Worm (Caenorhabditis elegans) whole organism, late embryonic: ENCODE measurements around the gene col-120.

Experiments
- C08G9.2 ChIP-seq: sonication (generic microtip); optimal IDR thresholded peaks from 2 replicates; lab custom pipeline; 2016; ENCODE audit warnings: mild to moderate bottlenecking, missing genetic modification characterization, moderate library complexity, missing compliant biosample characterization
- F13H6.1 ChIP-seq: sonication (generic microtip); optimal IDR thresholded peaks from 2 replicates; lab custom pipeline; 2016; ENCODE audit warnings: missing genetic modification characterization, missing compliant biosample characterization
- K02D7.2 ChIP-seq: sonication (generic microtip); optimal IDR thresholded peaks from 2 replicates; lab custom pipeline; 2017; ENCODE audit warnings: mild to moderate bottlenecking, missing genetic modification characterization, missing compliant biosample characterization
- K09A11.1 ChIP-seq: sonication (generic microtip); optimal IDR thresholded peaks from 2 replicates; lab custom pipeline; 2017; ENCODE audit warnings: antibody characterized with exemption, mild to moderate bottlenecking, missing genetic modification characterization, missing compliant biosample characterization; ENCODE audit not compliant: insufficient read depth
- T23F11.4 ChIP-seq: fragments of 200-800 bp; sonication (Bioruptor generic); optimal IDR thresholded peaks from 2 replicates; lab custom pipeline; 2018; ENCODE audit warnings: mild to moderate bottlenecking, missing genetic modification characterization, missing compliant biosample characterization
- Y22D7AL.16 ChIP-seq: sonication (generic microtip); optimal IDR thresholded peaks from 2 replicates; lab custom pipeline; 2016; ENCODE audit warnings: missing genetic modification characterization, missing compliant biosample characterization
- ceh-14 ChIP-seq: sonication (generic microtip); optimal IDR thresholded peaks from 2 replicates; lab custom pipeline; 2016; ENCODE audit warnings: missing genotype, missing genetic modification characterization, missing compliant biosample characterization
- ceh-19 ChIP-seq: fragments of 200-800 bp; sonication (Bioruptor generic); optimal IDR thresholded peaks from 2 replicates; lab custom pipeline; 2018; ENCODE audit warnings: mild to moderate bottlenecking, missing genetic modification characterization, missing compliant biosample characterization
- ceh-22 ChIP-seq: sonication (generic microtip); optimal IDR thresholded peaks from 2 replicates; lab custom pipeline; 2017; ENCODE audit warnings: missing biosample characterization, missing genetic modification characterization
- ceh-30 ChIP-seq: fragments of 150-350 bp; optimal IDR thresholded peaks from 2 replicates; lab custom pipeline; 2014; ENCODE audit warnings: missing biosample characterization, missing genetic modification characterization
- ceh-45 ChIP-seq: fragments of 200-800 bp; sonication (Bioruptor generic); IDR thresholded peaks from 2 replicates; pipeline ENCODE4 v1.3.6; 2022; ENCODE audit warnings: missing genetic modification reagents, missing genetic modification characterization, missing compliant biosample characterization
- ceh-6 ChIP-seq: fragments of 200-800 bp; sonication (Bioruptor generic); optimal IDR thresholded peaks from 2 replicates; lab custom pipeline; 2018; ENCODE audit warnings: mild to moderate bottlenecking, missing genetic modification characterization, missing compliant biosample characterization
- ceh-9 ChIP-seq: sonication (generic microtip); optimal IDR thresholded peaks from 2 replicates; lab custom pipeline; 2016; ENCODE audit warnings: mild to moderate bottlenecking, missing genetic modification characterization, inconsistent platforms, missing compliant biosample characterization
- che-1 ChIP-seq: sonication (generic microtip); optimal IDR thresholded peaks from 2 replicates; lab custom pipeline; 2016; ENCODE audit warnings: mild to moderate bottlenecking, missing genetic modification characterization, missing compliant biosample characterization
- dmd-4 ChIP-seq: sonication (generic microtip); optimal IDR thresholded peaks from 2 replicates; lab custom pipeline; 2016; ENCODE audit warnings: borderline replicate concordance, missing genetic modification characterization, missing compliant biosample characterization
- dve-1 ChIP-seq: sonication (generic microtip); optimal IDR thresholded peaks from 2 replicates; lab custom pipeline; 2017; ENCODE audit warnings: antibody characterized with exemption, mild to moderate bottlenecking, missing genetic modification characterization, missing compliant biosample characterization
- hlh-15 ChIP-seq: sonication (generic microtip); optimal IDR thresholded peaks from 2 replicates; lab custom pipeline; 2016; ENCODE audit warnings: missing genetic modification characterization, missing compliant biosample characterization
- hlh-6 ChIP-seq: sonication (generic microtip); optimal IDR thresholded peaks from 2 replicates; lab custom pipeline; 2016; ENCODE audit warnings: missing genotype, missing genetic modification characterization, missing compliant biosample characterization
- hlh-8 ChIP-seq: sonication (generic microtip); optimal IDR thresholded peaks from 2 replicates; lab custom pipeline; 2016; ENCODE audit warnings: missing genotype, missing genetic modification characterization, missing compliant biosample characterization
- lim-6 ChIP-seq: sonication (generic microtip); optimal IDR thresholded peaks from 2 replicates; lab custom pipeline; 2016; ENCODE audit warnings: missing genetic modification characterization, missing compliant biosample characterization
- mec-3 ChIP-seq: sonication (generic microtip); optimal IDR thresholded peaks from 2 replicates; lab custom pipeline; 2016; ENCODE audit warnings: borderline replicate concordance, missing genetic modification characterization, missing compliant biosample characterization
- nfya-1 ChIP-seq: sonication (generic microtip); optimal IDR thresholded peaks from 2 replicates; lab custom pipeline; 2017; ENCODE audit warnings: missing genetic modification characterization, mild to moderate bottlenecking, missing compliant biosample characterization, antibody characterized with exemption, moderate library complexity
- nhr-11 ChIP-seq: fragments of 150-350 bp; optimal IDR thresholded peaks from 2 replicates; lab custom pipeline; 2014; ENCODE audit warnings: missing biosample characterization, missing genetic modification characterization
- npax-4 ChIP-seq: sonication (generic microtip); optimal IDR thresholded peaks from 2 replicates; lab custom pipeline; 2016; ENCODE audit warnings: missing genetic modification characterization, missing compliant biosample characterization
- pat-9 ChIP-seq: fragments of 200-800 bp; sonication (Bioruptor generic); optimal IDR thresholded peaks from 2 replicates; lab custom pipeline; 2018; ENCODE audit warnings: mild to moderate bottlenecking, missing genetic modification characterization, moderate library complexity, missing compliant biosample characterization
- pax-1 ChIP-seq: fragments of 150-350 bp; optimal IDR thresholded peaks from 2 replicates; lab custom pipeline; 2014; ENCODE audit warnings: missing biosample characterization, missing genetic modification characterization
- pha-2 ChIP-seq: sonication (generic microtip); optimal IDR thresholded peaks from 2 replicates; lab custom pipeline; 2017; ENCODE audit warnings: mild to moderate bottlenecking, missing genetic modification characterization, missing compliant biosample characterization
- sdc-2 ChIP-seq: sonication (generic microtip); optimal IDR thresholded peaks from 2 replicates; lab custom pipeline; 2016; ENCODE audit warnings: missing genotype, missing genetic modification characterization, missing compliant biosample characterization
- syd-9 ChIP-seq: sonication (generic microtip); optimal IDR thresholded peaks from 2 replicates; lab custom pipeline; 2016; ENCODE audit warnings: mild to moderate bottlenecking, missing genetic modification characterization, moderate library complexity, missing compliant biosample characterization
- tbx-2 ChIP-seq: sonication (generic microtip); optimal IDR thresholded peaks from 2 replicates; lab custom pipeline; 2016; ENCODE audit warnings: missing genetic modification characterization, missing compliant biosample characterization
- tbx-7 ChIP-seq: sonication (generic microtip); optimal IDR thresholded peaks from 2 replicates; lab custom pipeline; 2016; ENCODE audit warnings: missing genotype, missing genetic modification characterization, missing compliant biosample characterization
- ttx-3 ChIP-seq: sonication (generic microtip); optimal IDR thresholded peaks from 2 replicates; lab custom pipeline; 2016; ENCODE audit warnings: missing genetic modification reagents, missing genetic modification characterization, missing compliant biosample characterization
- unc-42 ChIP-seq: sonication (generic microtip); optimal IDR thresholded peaks from 2 replicates; lab custom pipeline; 2016; ENCODE audit warnings: missing genotype, missing genetic modification characterization, missing compliant biosample characterization
- zip-5 ChIP-seq: sonication (generic microtip); optimal IDR thresholded peaks from 2 replicates; lab custom pipeline; 2016; ENCODE audit warnings: missing genetic modification characterization, missing compliant biosample characterization

Gene col-120

DNA sequence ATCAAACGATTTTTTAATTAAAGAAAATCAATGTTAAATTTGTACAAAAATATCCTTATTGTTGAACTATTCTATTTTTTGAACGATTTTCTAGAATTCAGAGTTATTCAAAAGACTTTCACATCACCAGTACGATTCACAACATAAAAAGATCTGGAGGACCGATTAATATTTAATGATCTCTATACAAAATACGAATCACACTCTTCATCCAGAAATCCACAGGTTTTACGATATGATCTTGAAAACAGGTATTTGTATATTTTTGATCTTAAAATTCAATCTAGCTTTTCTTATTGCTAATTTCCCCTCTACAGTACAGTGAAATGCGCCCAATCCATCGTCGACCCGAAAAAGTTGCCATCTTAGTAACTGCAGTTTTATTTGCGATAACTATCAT lies 43.0 kb upstream of the col-120 start, which contains the start of gene F49C12.5:
Gene F49C12.5, plus strand, starts transcription at position 301 of the 400 bp plus-strand sequence.
- no peak for TF ChIP-seq syd-9 (tag; lab: Kevin White, UChicago)
- no peak for TF ChIP-seq K02D7.2 (tag; lab: Kevin White, UChicago)
- no peak for TF ChIP-seq unc-42 (tag; lab: Kevin White, UChicago)
- TF ChIP-seq ceh-45: no peak
- TF ChIP-seq, all 69 proteins: peak for 0

DNA sequence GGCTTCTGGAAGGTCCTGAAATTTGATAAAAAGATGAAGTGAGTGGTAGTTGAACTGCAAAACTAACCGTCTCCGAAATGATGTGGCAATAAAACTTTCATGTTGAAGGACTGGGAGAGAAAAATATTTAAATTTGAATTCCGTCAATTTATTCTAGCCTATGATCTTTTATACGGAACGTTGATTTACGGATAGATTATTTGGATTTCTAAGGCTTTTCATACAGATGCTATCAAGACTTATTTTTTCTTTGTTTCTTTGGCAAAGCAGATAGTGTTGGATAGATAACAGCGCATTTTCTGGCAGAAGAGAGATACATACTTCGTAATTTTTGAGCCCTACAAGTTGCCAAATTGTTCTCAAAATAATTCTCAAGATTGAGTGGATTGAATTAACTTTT lies 42.4 kb upstream of the col-120 start, which contains the start of gene F49C12.4:
Gene F49C12.4, minus strand, starts transcription at position 101 of the 400 bp plus-strand sequence.
- TF ChIP-seq dmd-4 (tag; lab: Kevin White, UChicago) (no peak), tbx-7 (tag; lab: Kevin White, UChicago) (no peak), lim-6 (tag; lab: Kevin White, UChicago) (no peak), ceh-30 (tag; lab: Kevin White, UChicago) (no peak), C08G9.2 (no peak), ttx-3 (tag; lab: Kevin White, UChicago) (no peak), dve-1 (tag; lab: Kevin White, UChicago) (no peak), nhr-11 (tag; lab: Kevin White, UChicago) (no peak), pax-1 (tag; lab: Kevin White, UChicago) (no peak), nfya-1 (no peak), che-1 (tag; lab: Kevin White, UChicago) (no peak), F13H6.1 (tag; lab: Kevin White, UChicago) (no peak), ceh-22 (tag; lab: Kevin White, UChicago) (no peak), hlh-6 (tag; lab: Kevin White, UChicago) (no peak), Y22D7AL.16 (tag; lab: Kevin White, UChicago) (no peak), hlh-15 (tag; lab: Kevin White, UChicago) (no peak)

ce11 chrIV:9300127-9300526 lies 38.5 kb upstream of the col-120 start, which contains the start of gene F49C12.3:
F49C12.3 (plus strand) TSS chrIV:9300427.
- TF ChIP-seq tbx-2 (tag; lab: Kevin White, UChicago): no peak
- TF ChIP-seq ceh-19 (GFP tag; lab: Kevin White, UChicago): no peak
- TF ChIP-seq T23F11.4: no peak
- no peak for TF ChIP-seq F13H6.1 (tag; lab: Kevin White, UChicago)
- no peak for TF ChIP-seq npax-4 (tag; lab: Kevin White, UChicago)
- no peak for TF ChIP-seq ceh-45
- TF ChIP-seq hlh-8 (tag; lab: Kevin White, UChicago): no peak
- no peak for TF ChIP-seq unc-42 (tag; lab: Kevin White, UChicago)
- no peak for TF ChIP-seq ceh-6 (GFP tag; lab: Kevin White, UChicago)
- no peak for TF ChIP-seq zip-5 (tag; lab: Kevin White, UChicago)
- no peak for TF ChIP-seq mec-3 (tag; lab: Kevin White, UChicago)
- no peak for TF ChIP-seq lim-6 (tag; lab: Kevin White, UChicago)
- TF ChIP-seq ceh-14 (tag; lab: Kevin White, UChicago): no peak
- TF ChIP-seq, all 69 proteins: peak for 0

ce11 chrIV:9299145-9299544 lies 37.6 kb upstream of the col-120 start, which contains the start of gene F49C12.2:
F49C12.2 (minus strand) TSS chrIV:9299245.
- no peak for TF ChIP-seq K09A11.1 (tag; lab: Kevin White, UChicago)
- no peak for TF ChIP-seq ceh-9 (tag; lab: Kevin White, UChicago)
- no peak for TF ChIP-seq pat-9
- TF ChIP-seq ttx-3 (tag; lab: Kevin White, UChicago): no peak
- TF ChIP-seq che-1 (tag; lab: Kevin White, UChicago): no peak
- TF ChIP-seq pha-2 (tag; lab: Kevin White, UChicago): no peak
- TF ChIP-seq sdc-2 (tag; lab: Kevin White, UChicago): no peak
- no peak for TF ChIP-seq mec-3 (tag; lab: Kevin White, UChicago)
- TF ChIP-seq ceh-14 (tag; lab: Kevin White, UChicago): no peak
- TF ChIP-seq tbx-7 (tag; lab: Kevin White, UChicago): no peak
